Worm (Caenorhabditis elegans): ENCODE data around the gene faah-6.

Gene faah-6

DNA sequence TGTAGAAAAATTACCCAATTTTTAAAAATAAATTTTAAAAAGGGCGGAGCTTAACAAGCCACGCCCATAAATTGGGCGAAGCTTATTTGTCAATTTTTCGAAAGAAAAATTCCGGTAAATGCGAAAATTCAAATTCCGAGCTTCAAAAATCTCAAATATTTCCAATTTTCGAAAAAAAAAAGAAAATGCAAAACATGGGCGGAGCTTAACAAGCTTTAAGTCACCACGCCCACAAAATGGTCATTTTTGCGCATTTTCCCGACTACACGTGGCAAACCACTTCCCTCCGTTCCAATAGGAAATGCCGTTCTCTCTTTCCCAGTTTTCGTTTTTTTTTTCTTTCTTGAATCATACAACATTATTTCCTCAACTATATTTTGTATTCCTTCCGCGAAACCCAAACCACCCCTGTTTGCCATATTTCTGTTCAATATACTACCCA is 44.3 kb downstream of the faah-6 start (continued):
- no peak for TF ChIP-seq tra-1 (GFP tag; IDR thresholded peaks at IDR 0.05)
- no peak for TF ChIP-seq jun-1 (tag; optimal IDR thresholded peaks at IDR 0.05)
- peak; percentile 9; the same call in 1 of the 2 replicates for TF ChIP-seq Y75B8A.6 (GFP tag; IDR thresholded peaks at IDR 0.05)
- TF ChIP-seq pha-4 (GFP tag; IDR thresholded peaks at IDR 0.05) = peak; percentile 26; the same call in 1 of the 2 replicates
- TF ChIP-seq pha-4 (tag; optimal IDR thresholded peaks at IDR 0.05) = no peak
- no peak for TF ChIP-seq nhr-237 (tag; optimal IDR thresholded peaks at IDR 0.05)
- no peak for TF ChIP-seq F49E8.2 (tag; optimal IDR thresholded peaks at IDR 0.05; ENCODE audit: borderline replicate concordance)
- no peak for TF ChIP-seq zip-2 (tag; optimal IDR thresholded peaks at IDR 0.05)
- peak; percentile 21 for TF ChIP-seq spr-3 (GFP tag; optimal IDR thresholded peaks at IDR 0.05)
- TF ChIP-seq nhr-28 (tag; optimal IDR thresholded peaks at IDR 0.05) = no peak
- peak; percentile 22; the same call in 1 of the 2 replicates for TF ChIP-seq lim-7 (GFP tag; IDR thresholded peaks at IDR 0.05)
- TF ChIP-seq lin-15B (tag; optimal IDR thresholded peaks at IDR 0.05) = no peak
- no peak for TF ChIP-seq ama-1 (optimal IDR thresholded peaks at IDR 0.05)
- no peak for TF ChIP-seq mep-1 (tag; optimal IDR thresholded peaks at IDR 0.05)
- TF ChIP-seq nhr-102 (tag; optimal IDR thresholded peaks at IDR 0.05) = peak; percentile 60
- no peak for TF ChIP-seq lsy-2 (tag; optimal IDR thresholded peaks at IDR 0.05)
- peak; percentile 64 for TF ChIP-seq gei-8 (GFP tag; optimal IDR thresholded peaks at IDR 0.05)
- TF ChIP-seq R02D3.7 (tag; optimal IDR thresholded peaks at IDR 0.05) = no peak
- TF ChIP-seq arid-1 (GFP tag; conservative IDR thresholded peaks at IDR 0.05) = peak; percentile 22; the same call in 1 of the 2 replicates
- TF ChIP-seq daf-16 (GFP tag; optimal IDR thresholded peaks at IDR 0.05) = no peak
- TF ChIP-seq daf-16 (tag; optimal IDR thresholded peaks at IDR 0.05) = peak; percentile 13
- no peak for TF ChIP-seq dpl-1 (GFP tag; optimal IDR thresholded peaks at IDR 0.05)
- TF ChIP-seq ZK546.5 (tag; optimal IDR thresholded peaks at IDR 0.05) = no peak
- TF ChIP-seq attf-4 (tag; optimal IDR thresholded peaks at IDR 0.05) = no peak
- TF ChIP-seq nhr-41 (GFP tag; IDR thresholded peaks at IDR 0.05) = no peak; the same call in 1 of the 2 replicates
- TF ChIP-seq nhr-42 (GFP tag; IDR thresholded peaks at IDR 0.05) = peak; percentile 48; the same call in 1 of the 2 replicates
- no peak for TF ChIP-seq ceh-20 (GFP tag; IDR thresholded peaks at IDR 0.05)
- TF ChIP-seq zip-11 (GFP tag; IDR thresholded peaks at IDR 0.05) = no peak
- no peak for TF ChIP-seq dmd-6 (GFP tag; IDR thresholded peaks at IDR 0.05)
- no peak for TF ChIP-seq mxl-3 (GFP tag; optimal IDR thresholded peaks at IDR 0.05)
- no peak; the same call in none of the 2 replicates for TF ChIP-seq lin-38 (GFP tag; IDR thresholded peaks at IDR 0.05)
- TF ChIP-seq vab-7 (GFP tag; IDR thresholded peaks at IDR 0.05) = peak; percentile 53; the same call in 1 of the 2 replicates
- no peak for TF ChIP-seq hlh-11 (tag; optimal IDR thresholded peaks at IDR 0.05)
- TF ChIP-seq lir-3 (tag; optimal IDR thresholded peaks at IDR 0.05) = no peak
- no peak for TF ChIP-seq unc-39 (tag; optimal IDR thresholded peaks at IDR 0.05)
- no peak for TF ChIP-seq nhr-76 (tag; optimal IDR thresholded peaks at IDR 0.05)
- TF ChIP-seq aha-1 (tag) = peak; percentile 63
- no peak for TF ChIP-seq sdz-12 (GFP tag; optimal IDR thresholded peaks at IDR 0.05)
- TF ChIP-seq T20F7.1 (GFP tag; optimal IDR thresholded peaks at IDR 0.05) = no peak
- TF ChIP-seq snpc-4 (tag; optimal IDR thresholded peaks at IDR 0.05) = no peak
- no peak for TF ChIP-seq snpc-1.2 (GFP tag; IDR thresholded peaks at IDR 0.05)
- TF ChIP-seq D1046.2 (GFP tag; IDR thresholded peaks at IDR 0.05) = no peak
- no peak for TF ChIP-seq daf-12 (tag; optimal IDR thresholded peaks at IDR 0.05)
- no peak for TF ChIP-seq madf-9 (GFP tag; conservative IDR thresholded peaks at IDR 0.05)
- TF ChIP-seq hlh-30 (tag; optimal IDR thresholded peaks at IDR 0.05; ENCODE audit: insufficient read depth) = no peak
- no peak for TF ChIP-seq daf-8 (GFP tag; IDR thresholded peaks at IDR 0.05)
- TF ChIP-seq zag-1 (tag; optimal IDR thresholded peaks at IDR 0.05) = no peak
- TF ChIP-seq ceh-44 (GFP tag; IDR thresholded peaks at IDR 0.05) = no peak
- TF ChIP-seq egl-43 (GFP tag; IDR thresholded peaks at IDR 0.05) = 0 out of 2 replicates have a peak, but pooled peaks have one; percentile 31
- TF ChIP-seq F26F4.8 (GFP tag; conservative IDR thresholded peaks at IDR 0.05) = 0 out of 2 replicates have a peak, but pooled peaks have one; percentile 34
- no peak for TF ChIP-seq rbr-2 (tag; optimal IDR thresholded peaks at IDR 0.05)
- no peak for TF ChIP-seq F10B5.3 (tag; optimal IDR thresholded peaks at IDR 0.05)
- peak; percentile 46 for TF ChIP-seq T26A8.4 (GFP tag; IDR thresholded peaks at IDR 0.05)
